Fruit fly (Drosophila melanogaster) whole organism, embryonic: ENCODE results near the gene yellow-e2.
A peak's percentile ranks its signal among the peaks of the same experiment; 100 is the strongest.

Experiments
- Abd-B ChIP-seq: fragments of 200-800 bp; sonication (Bioruptor generic); optimal IDR thresholded peaks from 2 replicates; lab custom pipeline; 2018; ENCODE audit warnings: missing biosample characterization, mild to moderate bottlenecking, missing genetic modification characterization, moderate library complexity
- CG10565 ChIP-seq: fragments of 200-800 bp; sonication (Bioruptor generic); optimal IDR thresholded peaks from 3 replicates; lab custom pipeline; 2016; ENCODE audit warnings: missing biosample characterization, mild to moderate bottlenecking, missing genetic modification characterization
- CG10959 ChIP-seq: fragments of 200-800 bp; sonication (Bioruptor generic); IDR thresholded peaks from 2 replicates; pipeline ENCODE4 v1.3.6; 2022; ENCODE audit warnings: missing biosample characterization, missing genetic modification characterization
- CG12219 ChIP-seq: fragments of 200-800 bp; sonication (Bioruptor generic); optimal IDR thresholded peaks from 3 replicates; lab custom pipeline; 2018; ENCODE audit warnings: missing biosample characterization, mild to moderate bottlenecking, missing genetic modification characterization
- CG12659 ChIP-seq: fragments of 200-800 bp; sonication (Bioruptor generic); optimal IDR thresholded peaks from 3 replicates; lab custom pipeline; 2017; ENCODE audit warnings: mild to moderate bottlenecking, missing biosample characterization, missing genetic modification reagents, missing genetic modification characterization
- CG15269 ChIP-seq: fragments of 200-800 bp; sonication (Bioruptor generic); optimal IDR thresholded peaks from 2 replicates; lab custom pipeline; 2018; ENCODE audit warnings: missing biosample characterization, mild to moderate bottlenecking, missing genetic modification characterization, moderate library complexity
- CG17802 ChIP-seq: fragments of 200-800 bp; sonication (Bioruptor generic); optimal IDR thresholded peaks from 2 replicates; lab custom pipeline; 2018; ENCODE audit warnings: missing biosample characterization, mild to moderate bottlenecking, missing genetic modification characterization, moderate library complexity
- CG1792 ChIP-seq: fragments of 200-800 bp; sonication (Bioruptor generic); optimal IDR thresholded peaks from 2 replicates; lab custom pipeline; 2016; ENCODE audit warnings: missing biosample characterization, missing genetic modification characterization
- CG2678 ChIP-seq: fragments of 200-800 bp; sonication (Bioruptor generic); optimal IDR thresholded peaks from 3 replicates; lab custom pipeline; 2019; ENCODE audit warnings: missing biosample characterization, mild to moderate bottlenecking, missing genetic modification characterization, moderate library complexity
- CG32767 ChIP-seq: fragments of 200-800 bp; sonication (Bioruptor generic); IDR thresholded peaks from 2 replicates; pipeline ENCODE4 v1.3.6; 2022; ENCODE audit warnings: missing biosample characterization, missing genetic modification characterization
- CG33557 ChIP-seq: fragments of 200-800 bp; sonication (Bioruptor generic); optimal IDR thresholded peaks from 2 replicates; lab custom pipeline; 2019; ENCODE audit warnings: missing biosample characterization, mild to moderate bottlenecking, missing genetic modification characterization, moderate library complexity
- CG4854 ChIP-seq: fragments of 200-800 bp; sonication (Bioruptor generic); optimal IDR thresholded peaks from 2 replicates; lab custom pipeline; 2016; ENCODE audit warnings: missing biosample characterization, missing genetic modification characterization, inconsistent platforms
- CG5180 ChIP-seq: fragments of 200-800 bp; sonication (Bioruptor generic); optimal IDR thresholded peaks from 3 replicates; lab custom pipeline; 2017; ENCODE audit warnings: missing biosample characterization, missing genetic modification characterization, mild to moderate bottlenecking, moderate library complexity, missing genetic modification reagents
- CG6683 ChIP-seq: fragments of 200-800 bp; sonication (Bioruptor generic); optimal IDR thresholded peaks from 2 replicates; lab custom pipeline; 2017; ENCODE audit warnings: missing biosample characterization, mild to moderate bottlenecking, missing genetic modification characterization, missing genetic modification reagents
- CG6689 ChIP-seq: fragments of 200-800 bp; sonication (Bioruptor generic); IDR thresholded peaks from 2 replicates; pipeline ENCODE4 v1.3.6; 2022; ENCODE audit warnings: missing biosample characterization, missing genetic modification characterization
- CG7556 ChIP-seq: fragments of 200-800 bp; sonication (Bioruptor generic); optimal IDR thresholded peaks from 2 replicates; lab custom pipeline; 2017; ENCODE audit warnings: missing biosample characterization, mild to moderate bottlenecking, missing genetic modification characterization
- CG8290 ChIP-seq, 3 experiments: fragments of 200-800 bp; sonication (Bioruptor generic); optimal IDR thresholded peaks; 2 replicates each; lab custom pipeline; 2016 to 2019; ENCODE audit warnings: missing biosample characterization in 3 of 3, missing genetic modification characterization in 3 of 3, mild to moderate bottlenecking in 2 of 3, moderate library complexity in 1 of 3
- CG8388 ChIP-seq: fragments of 200-800 bp; sonication (Bioruptor generic); optimal IDR thresholded peaks from 2 replicates; lab custom pipeline; 2019; ENCODE audit warnings: missing biosample characterization, mild to moderate bottlenecking, missing genetic modification characterization, moderate library complexity
- CG8944 ChIP-seq: fragments of 200-800 bp; sonication (Bioruptor generic); optimal IDR thresholded peaks from 3 replicates; lab custom pipeline; 2016; ENCODE audit warnings: missing biosample characterization, missing genetic modification characterization
- CG9727 ChIP-seq: fragments of 200-800 bp; sonication (Bioruptor generic); optimal IDR thresholded peaks from 3 replicates; lab custom pipeline; 2017; ENCODE audit warnings: missing biosample characterization, mild to moderate bottlenecking, missing genetic modification characterization
- CG9932 ChIP-seq: fragments of 200-800 bp; sonication (Bioruptor generic); IDR thresholded peaks from 2 replicates; pipeline ENCODE4 v1.3.6; 2022; ENCODE audit warnings: missing biosample characterization, missing genetic modification characterization
- CkIIα-i1 ChIP-seq: fragments of 200-800 bp; sonication (Bioruptor generic); IDR thresholded peaks from 2 replicates; pipeline ENCODE4 v1.3.6; 2022; ENCODE audit warnings: missing biosample characterization, missing genetic modification characterization
- Deaf1 ChIP-seq: fragments of 200-800 bp; optimal IDR thresholded peaks from 3 replicates; lab custom pipeline; 2019; ENCODE audit warnings: missing biosample characterization, mild to moderate bottlenecking, missing genetic modification characterization, moderate library complexity
- Dip3 ChIP-seq: fragments of 200-800 bp; sonication (Bioruptor generic); optimal IDR thresholded peaks from 3 replicates; lab custom pipeline; 2016; ENCODE audit warnings: missing biosample characterization, missing genetic modification characterization
- Gsc ChIP-seq: fragments of 200-800 bp; sonication (Bioruptor generic); IDR thresholded peaks from 2 replicates; pipeline ENCODE4 v1.3.6; 2022; ENCODE audit warnings: missing biosample characterization, missing genetic modification characterization
- Meics ChIP-seq: fragments of 200-800 bp; sonication (Bioruptor generic); optimal IDR thresholded peaks from 2 replicates; lab custom pipeline; 2017; ENCODE audit warnings: missing biosample characterization, mild to moderate bottlenecking, missing genetic modification characterization
- Mrtf ChIP-seq: fragments of 200-800 bp; sonication (Bioruptor generic); IDR thresholded peaks from 3 replicates; pipeline ENCODE4 v1.3.6; 2022; ENCODE audit warnings: missing biosample characterization, missing genetic modification characterization
- Nf-YA ChIP-seq: fragments of 200-800 bp; sonication (Bioruptor generic); IDR thresholded peaks from 2 replicates; pipeline ENCODE4 v1.3.6; 2022; ENCODE audit warnings: missing biosample characterization, missing genetic modification characterization
- Rfx ChIP-seq: fragments of 200-800 bp; sonication (Bioruptor generic); IDR thresholded peaks from 2 replicates; pipeline ENCODE4 v1.3.6; 2022; ENCODE audit warnings: missing biosample characterization, missing genetic modification characterization
- Taf1 ChIP-seq: fragments of 200-800 bp; sonication (Bioruptor generic); IDR thresholded peaks from 2 replicates; pipeline ENCODE4 v1.3.6; 2022; ENCODE audit warnings: missing biosample characterization, missing genetic modification characterization
- abd-A ChIP-seq: fragments of 200-800 bp; sonication (Bioruptor generic); optimal IDR thresholded peaks from 3 replicates; lab custom pipeline; 2019; ENCODE audit warnings: missing biosample characterization, mild to moderate bottlenecking, missing genetic modification characterization, moderate library complexity
- amos ChIP-seq: fragments of 200-800 bp; sonication (Bioruptor generic); IDR thresholded peaks from 2 replicates; pipeline ENCODE4 v1.3.6; 2022; ENCODE audit warnings: missing biosample characterization, missing genetic modification characterization; ENCODE audit not compliant: partially characterized antibody
- az2 ChIP-seq: fragments of 200-800 bp; sonication (Bioruptor generic); optimal IDR thresholded peaks from 3 replicates; lab custom pipeline; 2016; ENCODE audit warnings: missing biosample characterization, missing genetic modification characterization
- bcd ChIP-seq: fragments of 200-800 bp; sonication (Bioruptor generic); optimal IDR thresholded peaks from 2 replicates; lab custom pipeline; 2017; ENCODE audit warnings: missing biosample characterization, mild to moderate bottlenecking, missing genetic modification characterization
- cas ChIP-seq: fragments of 200-800 bp; sonication (Bioruptor generic); IDR thresholded peaks from 2 replicates; pipeline ENCODE4 v1.3.6; 2022; ENCODE audit warnings: missing biosample characterization, missing genetic modification characterization
- cato ChIP-seq: fragments of 200-800 bp; sonication (Bioruptor generic); optimal IDR thresholded peaks from 2 replicates; lab custom pipeline; 2016; ENCODE audit warnings: missing biosample characterization, missing genetic modification characterization, borderline replicate concordance
- cg ChIP-seq: fragments of 200-800 bp; sonication (Bioruptor generic); optimal IDR thresholded peaks from 3 replicates; lab custom pipeline; 2019; ENCODE audit warnings: missing biosample characterization, mild to moderate bottlenecking, missing genetic modification characterization, moderate library complexity
- ci ChIP-seq: fragments of 200-800 bp; sonication (Bioruptor generic); IDR thresholded peaks from 3 replicates; pipeline ENCODE4 v1.3.6; 2022; ENCODE audit warnings: missing biosample characterization, missing genetic modification characterization
- danr ChIP-seq: fragments of 200-800 bp; sonication (Bioruptor generic); IDR thresholded peaks from 2 replicates; pipeline ENCODE4 v1.3.6; 2022; ENCODE audit warnings: missing biosample characterization, missing genetic modification characterization
- en ChIP-seq: fragments of 200-800 bp; sonication (Bioruptor generic); optimal IDR thresholded peaks from 2 replicates; lab custom pipeline; 2016; ENCODE audit warnings: missing biosample characterization, missing genetic modification characterization
- fd64A ChIP-seq: fragments of 200-800 bp; sonication (Bioruptor generic); optimal IDR thresholded peaks from 3 replicates; lab custom pipeline; 2018; ENCODE audit warnings: missing biosample characterization, mild to moderate bottlenecking, missing genetic modification characterization
- ken ChIP-seq: fragments of 200-800 bp; sonication (Bioruptor generic); IDR thresholded peaks from 3 replicates; pipeline ENCODE4 v1.3.6; 2022; ENCODE audit warnings: missing biosample characterization, missing genetic modification characterization
- kni ChIP-seq: fragments of 200-800 bp; sonication (Bioruptor generic); optimal IDR thresholded peaks from 3 replicates; lab custom pipeline; 2017; ENCODE audit warnings: mild to moderate bottlenecking, missing biosample characterization, missing genetic modification reagents, missing genetic modification characterization
- lov ChIP-seq, 2 experiments: fragments of 200-800 bp in 1 of 2; fragments of >200 bp in 1 of 2; sonication (Bioruptor generic) in 1 of 2; IDR thresholded peaks in 1 of 2; optimal IDR thresholded peaks in 1 of 2; 2 replicates in 1 of 2; 3 replicates in 1 of 2; pipeline versions ENCODE4 v1.3.6 to Lab custom; 2017 to 2022; ENCODE audit warnings: missing biosample characterization in 1 of 2, missing genetic modification characterization in 1 of 2
- salm ChIP-seq: fragments of 200-800 bp; sonication (Bioruptor generic); optimal IDR thresholded peaks from 2 replicates; lab custom pipeline; 2018; ENCODE audit warnings: missing biosample characterization, mild to moderate bottlenecking, missing genetic modification characterization
- tap ChIP-seq: fragments of 200-800 bp; optimal IDR thresholded peaks from 3 replicates; lab custom pipeline; 2019; ENCODE audit warnings: missing biosample characterization, mild to moderate bottlenecking, missing genetic modification characterization, moderate library complexity
- toy ChIP-seq: fragments of 200-800 bp; sonication (Bioruptor generic); IDR thresholded peaks from 2 replicates; pipeline ENCODE4 v1.3.6; 2022; ENCODE audit warnings: missing biosample characterization, missing genetic modification characterization

yellow-e2 gene

dm6 chr3R:13400902-13401721, 5.7 kb downstream of the yellow-e2 start (continued):
- TF ChIP-seq lov (optimal IDR thresholded peaks at IDR 0.05; lab: Kevin White, UChicago) (no peak), lov (GFP tag; IDR thresholded peaks at IDR 0.05; lab: Robert Waterston, UW) (no peak; the same call in 2 of the 3 replicates), salm (tag; lab: Kevin White, UChicago) (peak; percentile 77), CG5180 (GFP tag; lab: Kevin White, UChicago) (peak; percentile 72), az2 (peak; percentile 90), amos (GFP tag; lab: Robert Waterston, UW) (no peak), CG9932 (GFP tag; lab: Robert Waterston, UW) (peak; percentile 85), CG12219 (peak; percentile 88), CG33557 (GFP tag; lab: Kevin White, UChicago) (peak; percentile 92), CG8944 (GFP tag; lab: Kevin White, UChicago) (peak; percentile 86), CG17802 (tag; lab: Kevin White, UChicago) (peak; percentile 69), ken (GFP tag; lab: Robert Waterston, UW) (no peak; the same call in 2 of the 3 replicates), kni (GFP tag; lab: Kevin White, UChicago) (peak; percentile 69), cato (GFP tag; lab: Kevin White, UChicago) (peak; percentile 77), en (GFP tag; lab: Kevin White, UChicago) (peak; percentile 86), Mrtf (GFP tag; lab: Robert Waterston, UW) (peak; percentile 67; the same call in 1 of the 3 replicates), CG15269 (tag; lab: Kevin White, UChicago) (peak; percentile 90), tap (peak; percentile 82), CG6683 (GFP tag; lab: Kevin White, UChicago) (peak; percentile 57), cas (GFP tag; lab: Robert Waterston, UW) (0 out of 2 replicates have a peak, but pooled peaks have one; percentile 41), cg (GFP tag; lab: Kevin White, UChicago) (peak; percentile 76), fd64A (GFP tag; lab: Kevin White, UChicago) (peak; percentile 60), CG1792 (GFP tag; lab: Kevin White, UChicago) (peak; percentile 79), bcd (peak; percentile 87), CG6689 (GFP tag; lab: Robert Waterston, UW) (peak; percentile 90), Deaf1 (tag; lab: Kevin White, UChicago) (peak; percentile 48), Meics (GFP tag; lab: Kevin White, UChicago) (peak; percentile 88), CkIIα-i1 (GFP tag; lab: Robert Waterston, UW) (0 out of 2 replicates have a peak, but pooled peaks have one; percentile 21), CG9727 (GFP tag; lab: Kevin White, UChicago) (peak; percentile 91), Nf-YA (0 out of 2 replicates have a peak, but pooled peaks have one; percentile 14), ci (GFP tag; lab: Robert Waterston, UW) (peak; percentile 87), Abd-B (GFP tag; lab: Kevin White, UChicago) (peak; percentile 92), CG4854 (GFP tag; lab: Kevin White, UChicago) (peak; percentile 83), Gsc (peak; percentile 49), Dip3 (GFP tag; lab: Kevin White, UChicago) (peak; percentile 84), abd-A (tag; lab: Kevin White, UChicago) (no peak), CG12659 (GFP tag; lab: Kevin White, UChicago) (peak; percentile 92), CG10565 (GFP tag; lab: Kevin White, UChicago) (peak; percentile 57), toy (GFP tag; lab: Robert Waterston, UW) (peak; percentile 53; the same call in 1 of the 2 replicates), danr (GFP tag; lab: Robert Waterston, UW) (peak; percentile 81), CG10959 (GFP tag; lab: Robert Waterston, UW) (peak; percentile 32), CG8290 (GFP tag; optimal IDR thresholded peaks at IDR 0.05; lab: Kevin White, UChicago) (peak; percentile 88), CG8290 (tag; optimal IDR thresholded peaks at IDR 0.05; lab: Kevin White, UChicago) (peak; percentile 58 to 77), CG8388 (GFP tag; lab: Kevin White, UChicago) (peak; percentile 91), Rfx (peak; percentile 86), Taf1 (GFP tag; lab: Robert Waterston, UW) (peak; percentile 65; the same call in 1 of the 2 replicates), CG2678 (tag; lab: Kevin White, UChicago) (peak; percentile 94), CG32767 (GFP tag; lab: Robert Waterston, UW) (peak; percentile 86), CG7556 (GFP tag; lab: Kevin White, UChicago) (peak; percentile 94)
